Worm (Caenorhabditis elegans): ENCODE measurements around the gene unc-52.

Gene unc-52

DNA sequence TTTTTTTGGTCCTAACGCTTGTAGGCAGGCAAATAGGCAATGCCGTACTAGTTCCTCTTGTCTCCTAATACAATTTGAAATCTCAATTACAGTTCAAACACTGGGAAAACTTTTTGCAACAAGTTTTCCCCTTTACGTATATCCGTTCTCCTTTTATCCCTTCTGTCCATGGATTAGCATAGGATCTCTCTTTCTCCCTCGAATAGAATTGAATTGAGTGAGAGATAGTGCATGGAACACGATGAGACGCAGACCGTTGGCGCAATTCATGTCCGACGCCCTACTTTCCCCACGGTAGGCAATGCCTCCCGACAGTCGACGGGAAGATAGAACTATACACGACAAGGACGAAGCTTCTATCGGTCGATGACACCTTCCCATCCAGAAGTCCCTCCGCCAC is 6.1 kb downstream of the unc-52 start, which contains the start of gene hhat-1:
hhat-1 (plus strand) TSS at position 301 of the 400 bp plus-strand sequence.
- TF ChIP-seq ref-2 (tag; optimal IDR thresholded peaks at IDR 0.05), result peak; percentile 11
- no peak for TF ChIP-seq nfya-1 (tag; optimal IDR thresholded peaks at IDR 0.05)

DNA sequence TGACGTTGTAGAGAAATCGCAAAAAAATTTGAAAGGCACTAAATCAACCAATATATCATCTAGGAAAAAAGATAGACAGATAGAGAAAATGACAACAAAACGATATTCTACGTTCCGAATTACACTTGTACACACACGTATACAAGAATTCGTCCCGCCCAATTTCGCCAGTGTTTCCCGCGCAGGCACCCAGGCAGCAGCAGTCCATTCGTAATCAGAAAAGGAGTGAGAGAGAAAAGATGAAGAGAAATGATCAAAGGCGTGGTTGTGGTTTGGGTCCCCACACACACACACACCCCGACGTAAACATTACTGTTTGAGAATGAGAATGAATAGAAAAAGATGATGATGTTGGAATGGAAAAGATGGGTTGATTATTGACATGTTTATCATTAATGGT is 10.6 kb downstream of the unc-52 start:
- TF ChIP-seq pat-9 (tag; optimal IDR thresholded peaks at IDR 0.05) (no peak), K09A11.1 (tag; optimal IDR thresholded peaks at IDR 0.05; ENCODE audit: insufficient read depth) (no peak), unc-55 (GFP tag; optimal IDR thresholded peaks at IDR 0.05) (no peak), elt-4 (tag; optimal IDR thresholded peaks at IDR 0.05) (no peak), unc-86 (tag; optimal IDR thresholded peaks at IDR 0.05) (no peak), ceh-2 (tag; optimal IDR thresholded peaks at IDR 0.05) (no peak), elt-2 (tag; optimal IDR thresholded peaks at IDR 0.05) (no peak), nhr-11 (tag; optimal IDR thresholded peaks at IDR 0.05) (no peak), sdc-2 (tag; optimal IDR thresholded peaks at IDR 0.05) (no peak), sox-4 (tag; optimal IDR thresholded peaks at IDR 0.05) (no peak), ceh-31 (tag; optimal IDR thresholded peaks at IDR 0.05) (no peak), fax-1 (tag; optimal IDR thresholded peaks at IDR 0.05) (no peak), ceh-9 (tag; optimal IDR thresholded peaks at IDR 0.05) (no peak)

DNA sequence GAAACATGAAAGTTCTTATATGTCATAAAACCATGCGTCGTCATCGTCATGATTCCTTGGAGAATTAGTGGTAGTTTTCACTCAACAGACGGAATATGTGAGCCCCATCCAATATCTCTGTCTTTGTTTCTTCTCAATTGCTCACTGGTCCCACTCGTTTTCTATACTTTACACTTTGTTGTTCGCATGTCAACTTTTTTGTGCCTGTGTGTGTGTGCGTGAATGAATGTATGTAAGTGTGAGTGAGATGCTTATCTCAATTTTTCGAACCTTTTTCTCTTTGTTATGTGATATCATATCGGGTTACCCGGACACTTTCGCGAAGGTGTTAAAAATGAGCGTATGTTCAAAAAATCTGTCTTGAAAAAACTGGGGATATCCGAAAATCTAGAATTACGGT is 12.2 kb downstream of the unc-52 start:
- TF ChIP-seq unc-3 (GFP tag; conservative IDR thresholded peaks at IDR 0.05), result no peak
- TF ChIP-seq unc-3 (tag; optimal IDR thresholded peaks at IDR 0.05), result no peak
- no peak for TF ChIP-seq ceh-18 (tag; optimal IDR thresholded peaks at IDR 0.05)
- no peak for TF ChIP-seq pat-9 (tag; optimal IDR thresholded peaks at IDR 0.05)
- TF ChIP-seq nhr-11 (tag; optimal IDR thresholded peaks at IDR 0.05), result no peak
- TF ChIP-seq pros-1 (tag; optimal IDR thresholded peaks at IDR 0.05), result no peak
- TF ChIP-seq pax-1 (tag; optimal IDR thresholded peaks at IDR 0.05), result no peak
- no peak for TF ChIP-seq pag-3 (tag; optimal IDR thresholded peaks at IDR 0.05; ENCODE audit: borderline replicate concordance)
- no peak for TF ChIP-seq madf-2 (tag; optimal IDR thresholded peaks at IDR 0.05)
- TF ChIP-seq fkh-6 (tag; optimal IDR thresholded peaks at IDR 0.05), result no peak
- no peak for TF ChIP-seq hlh-15 (tag; optimal IDR thresholded peaks at IDR 0.05)
- no peak for TF ChIP-seq ztf-16 (tag; optimal IDR thresholded peaks at IDR 0.05)
- TF ChIP-seq F13H6.1 (tag; optimal IDR thresholded peaks at IDR 0.05), result no peak
- TF ChIP-seq hlh-30 (tag; optimal IDR thresholded peaks at IDR 0.05; ENCODE audit: insufficient read depth), result no peak
- no peak for TF ChIP-seq hlh-13 (GFP tag; optimal IDR thresholded peaks at IDR 0.05)
- no peak for TF ChIP-seq dve-1 (tag; optimal IDR thresholded peaks at IDR 0.05)
- TF ChIP-seq elt-2 (tag; optimal IDR thresholded peaks at IDR 0.05), result no peak
- no peak for TF ChIP-seq unc-55 (GFP tag; optimal IDR thresholded peaks at IDR 0.05)

DNA sequence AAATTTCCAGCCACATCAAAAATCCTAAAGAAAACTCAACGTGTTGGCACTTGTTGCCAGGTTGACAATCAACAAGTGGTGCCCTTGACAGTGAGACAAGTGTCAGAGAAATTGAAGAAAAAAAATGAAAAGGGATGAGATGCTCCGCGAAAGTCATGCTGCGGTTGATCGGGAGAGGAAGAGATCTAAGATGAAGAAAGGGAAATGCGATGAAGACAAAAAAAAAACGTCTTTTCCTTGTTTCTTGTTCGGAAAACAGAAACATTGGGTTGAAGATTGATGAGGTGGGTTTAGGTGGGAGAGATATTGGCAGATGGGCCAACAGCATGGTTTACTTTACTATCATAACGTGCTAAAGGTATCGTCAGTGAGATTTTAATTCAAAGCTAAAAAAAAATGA is 14.1 kb downstream of the unc-52 start:
- no peak for TF ChIP-seq ahr-1 (tag; optimal IDR thresholded peaks at IDR 0.05)
- peak; percentile 1 for TF ChIP-seq ceh-18 (tag; optimal IDR thresholded peaks at IDR 0.05)

DNA sequence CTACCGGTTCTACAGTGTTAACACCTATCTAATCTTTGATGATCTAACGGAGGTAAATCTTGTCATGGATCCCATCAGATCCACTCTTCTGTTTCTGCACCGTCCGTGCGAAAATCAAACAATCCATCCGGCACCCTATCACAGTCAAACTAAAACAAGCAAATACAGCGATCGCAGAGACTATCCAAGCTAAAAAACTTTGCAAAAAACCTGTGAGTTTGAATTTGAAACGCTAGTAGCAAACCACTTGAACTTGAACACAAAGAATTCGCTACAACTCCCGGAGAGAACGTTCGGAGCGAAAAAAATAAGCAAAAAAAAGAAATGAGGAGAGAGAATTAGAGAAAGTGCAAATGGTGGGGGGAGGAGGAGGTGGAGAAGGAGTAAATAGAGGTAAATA is 15.6 kb downstream of the unc-52 start:
- TF ChIP-seq ceh-48 (tag; optimal IDR thresholded peaks at IDR 0.05) (no peak), tbx-7 (tag; optimal IDR thresholded peaks at IDR 0.05) (no peak), hlh-8 (tag; optimal IDR thresholded peaks at IDR 0.05) (no peak), ceh-31 (tag; optimal IDR thresholded peaks at IDR 0.05) (no peak), madf-2 (tag; optimal IDR thresholded peaks at IDR 0.05) (no peak), rnt-1 (tag; optimal IDR thresholded peaks at IDR 0.05) (no peak), pros-1 (tag; optimal IDR thresholded peaks at IDR 0.05) (no peak), pha-2 (tag; optimal IDR thresholded peaks at IDR 0.05) (no peak), mec-3 (tag; optimal IDR thresholded peaks at IDR 0.05; ENCODE audit: borderline replicate concordance) (no peak), tbx-2 (tag; optimal IDR thresholded peaks at IDR 0.05) (no peak), npax-4 (tag; optimal IDR thresholded peaks at IDR 0.05) (no peak), hlh-15 (tag; optimal IDR thresholded peaks at IDR 0.05) (no peak), pax-1 (tag; optimal IDR thresholded peaks at IDR 0.05) (no peak), ceh-22 (tag; optimal IDR thresholded peaks at IDR 0.05) (no peak)
